Worm (Caenorhabditis elegans) whole organism, mixed stage, embryonic: ENCODE data around the gene nrfl-1.

ENCODE experiments used
- mep-1 ChIP-seq: fragments of 150-350 bp; optimal IDR thresholded peaks from 2 replicates; lab custom pipeline; 2017; ENCODE audit warnings: missing biosample characterization, missing genetic modification reagents, missing genetic modification characterization, inconsistent platforms
- mls-2 ChIP-seq: sonication (generic microtip); optimal IDR thresholded peaks from 2 replicates; lab custom pipeline; 2016; ENCODE audit warnings: mild to moderate bottlenecking, missing genetic modification characterization, moderate library complexity, missing compliant biosample characterization
- nhr-237 ChIP-seq: fragments of 150-350 bp; optimal IDR thresholded peaks from 2 replicates; lab custom pipeline; 2014; ENCODE audit warnings: missing biosample characterization, missing genetic modification characterization
- unc-62 ChIP-seq: fragments of 150-350 bp; optimal IDR thresholded peaks from 2 replicates; lab custom pipeline; 2014; ENCODE audit warnings: missing biosample characterization, missing genetic modification reagents, missing genetic modification characterization
- zip-8 ChIP-seq: fragments of 150-350 bp; optimal IDR thresholded peaks from 2 replicates; lab custom pipeline; 2014; ENCODE audit warnings: missing biosample characterization, missing genetic modification characterization

- TF ChIP-seq mls-2 (tag; lab: Kevin White, UChicago) = no peak
- no peak for TF ChIP-seq zip-8 (tag; lab: Kevin White, UChicago)
- no peak for TF ChIP-seq unc-62 (GFP tag; lab: Kevin White, UChicago)
- TF ChIP-seq mep-1 (tag; lab: Kevin White, UChicago) = no peak
- TF ChIP-seq nhr-237 (tag; lab: Kevin White, UChicago) = no peak
These were observed 4.8 kb upstream of the nrfl-1 start for ce11 chrIV:9114078-9114477.
